Worm (Caenorhabditis elegans) whole organism, midembryonic: ENCODE measurements around the gene C16D2.1.

Experiments
- T22C8.4 ChIP-seq: fragments of 200-800 bp; sonication (Bioruptor generic); IDR thresholded peaks from 2 replicates; pipeline ENCODE4 v1.3.6; 2022; ENCODE audit warnings: missing genetic modification characterization, missing compliant biosample characterization
- cog-1 ChIP-seq: sonication (generic microtip); optimal IDR thresholded peaks from 2 replicates; lab custom pipeline; 2016; ENCODE audit warnings: missing genetic modification characterization, missing compliant biosample characterization
- flt-1 ChIP-seq: fragments of 200-800 bp; sonication (Bioruptor generic); IDR thresholded peaks from 2 replicates; pipeline ENCODE4 v1.3.6; 2022; ENCODE audit warnings: missing genetic modification characterization, missing compliant biosample characterization
- klf-2 ChIP-seq: fragments of 200-800 bp; sonication (Bioruptor generic); conservative IDR thresholded peaks from 2 replicates; pipeline ENCODE4 v1.3.6; 2022; ENCODE audit warnings: missing genetic modification reagents, missing genetic modification characterization, missing compliant biosample characterization
- med-1 ChIP-seq: sonication (generic microtip); optimal IDR thresholded peaks from 2 replicates; lab custom pipeline; 2017; ENCODE audit warnings: missing genetic modification characterization, mild to moderate bottlenecking, missing compliant biosample characterization, antibody characterized with exemption, missing genetic modification reagents; ENCODE audit not compliant: insufficient read depth
- ref-1 ChIP-seq: fragments of 200-800 bp; sonication (Bioruptor generic); conservative IDR thresholded peaks from 2 replicates; pipeline ENCODE4 v1.3.6; 2022; ENCODE audit warnings: missing genetic modification reagents, missing genetic modification characterization, missing compliant biosample characterization
- tab-1 ChIP-seq: fragments of 200-800 bp; sonication (Bioruptor generic); IDR thresholded peaks from 2 replicates; pipeline ENCODE4 v1.3.6; 2022; ENCODE audit warnings: missing genetic modification characterization, missing compliant biosample characterization
- ztf-23 ChIP-seq: fragments of 200-800 bp; sonication (Bioruptor generic); IDR thresholded peaks from 2 replicates; pipeline ENCODE4 v1.3.6; 2022; ENCODE audit warnings: missing genetic modification reagents, missing genetic modification characterization, missing compliant biosample characterization
- ztf-29 ChIP-seq: fragments of 200-800 bp; sonication (Bioruptor generic); IDR thresholded peaks from 2 replicates; pipeline ENCODE4 v1.3.6; 2022; ENCODE audit warnings: missing genetic modification reagents, missing genetic modification characterization, missing compliant biosample characterization

DNA sequence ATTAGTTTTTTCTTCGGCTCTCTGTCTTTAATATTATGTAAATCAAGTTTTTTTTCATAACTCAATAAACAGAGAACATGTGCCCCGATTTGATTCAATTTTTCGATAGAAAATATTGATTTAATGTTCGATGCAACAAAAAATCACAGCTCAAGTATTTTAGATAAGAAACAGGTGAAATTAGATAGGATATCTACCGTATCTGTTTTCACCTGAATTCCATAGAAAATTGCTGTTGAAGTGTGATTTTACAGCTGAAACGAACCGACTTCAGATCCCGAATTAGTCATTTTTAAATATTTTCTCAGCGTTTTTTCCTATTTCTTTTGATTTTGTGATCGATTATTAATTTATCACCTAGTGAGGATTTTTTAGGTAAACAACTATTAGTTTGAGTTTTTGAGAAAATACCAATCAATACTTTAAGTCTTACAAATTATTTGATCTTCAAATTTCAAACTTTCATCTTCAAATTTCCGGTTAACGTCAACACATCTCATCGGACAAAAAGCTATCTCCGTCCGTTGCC is 7.8 kb downstream of the C16D2.1 start, which contains the start of gene Y9C2UA.1:
- TF ChIP-seq klf-2 (GFP tag; lab: Robert Waterston, UW) = no peak
- TF ChIP-seq ztf-29 (GFP tag; lab: Robert Waterston, UW) = no peak
- no peak for TF ChIP-seq ztf-23
- no peak for TF ChIP-seq med-1
- no peak for TF ChIP-seq flt-1 (GFP tag; lab: Robert Waterston, UW)
- TF ChIP-seq tab-1 (GFP tag; lab: Robert Waterston, UW) = no peak
- no peak for TF ChIP-seq ref-1 (GFP tag; lab: Robert Waterston, UW)
- no peak for TF ChIP-seq cog-1
- no peak for TF ChIP-seq T22C8.4 (GFP tag; lab: Robert Waterston, UW)
